Fruit fly (Drosophila melanogaster) whole organism: ENCODE results near the gene mfr.

Experiments used
- Dll ChIP-seq: fragments of >200 bp; optimal IDR thresholded peaks from 2 replicates; lab custom pipeline; 2017
- EcR ChIP-seq, 2 experiments: fragments of >200 bp; optimal IDR thresholded peaks; 2 replicates each; lab custom pipeline; 2017; ENCODE audit warnings: missing biosample characterization in 2 of 2, missing genetic modification characterization in 2 of 2, missing genetic modification reagents in 2 of 2
- pan ChIP-seq: fragments of >200 bp; optimal IDR thresholded peaks from 2 replicates; lab custom pipeline; 2017
- psq ChIP-seq: fragments of >200 bp; optimal IDR thresholded peaks from 2 replicates; lab custom pipeline; 2017

- TF ChIP-seq EcR (GFP tag; optimal IDR thresholded peaks at IDR 0.05; lab: Kevin White, UChicago) (no peak), pan (no peak), psq (no peak), Dll (lab: Kevin White, UChicago) (no peak)
These were observed 46.1 kb upstream of the mfr start, which contains the start of gene CG13313 for dm6 chr3L:8958557-8958956.
